Fruit fly (Drosophila melanogaster) whole organism, embryonic: ENCODE measurements around the gene CG13893.

Source experiments
- Antp ChIP-seq: fragments of 200-800 bp; sonication (Bioruptor generic); optimal IDR thresholded peaks from 3 replicates; lab custom pipeline; 2016; ENCODE audit warnings: missing biosample characterization, missing genetic modification characterization
- Atf6 ChIP-seq: fragments of 200-800 bp; sonication (Bioruptor generic); IDR thresholded peaks from 2 replicates; pipeline ENCODE4 v1.3.6; 2022; ENCODE audit warnings: missing biosample characterization, missing genetic modification characterization
- B-H1 ChIP-seq: fragments of 200-800 bp; sonication (Bioruptor generic); IDR thresholded peaks from 3 replicates; pipeline ENCODE4 v1.3.6; 2022; ENCODE audit warnings: missing biosample characterization, missing genetic modification characterization
- Bgb ChIP-seq: fragments of 200-800 bp; sonication (Bioruptor generic); IDR thresholded peaks from 2 replicates; pipeline ENCODE4 v1.3.6; 2022; ENCODE audit warnings: missing biosample characterization, missing genetic modification characterization; ENCODE audit not compliant: partially characterized antibody
- C15 ChIP-seq: fragments of 200-800 bp; sonication (Bioruptor generic); IDR thresholded peaks from 3 replicates; pipeline ENCODE4 v1.3.6; 2022; ENCODE audit warnings: missing biosample characterization, missing genetic modification characterization
- CG10147 ChIP-seq: fragments of 200-800 bp; sonication (Bioruptor generic); optimal IDR thresholded peaks from 2 replicates; lab custom pipeline; 2019; ENCODE audit warnings: missing biosample characterization, mild to moderate bottlenecking, missing genetic modification characterization, moderate library complexity
- CG10274 ChIP-seq: fragments of 200-800 bp; sonication (Bioruptor generic); optimal IDR thresholded peaks from 3 replicates; lab custom pipeline; 2017; ENCODE audit warnings: missing biosample characterization, mild to moderate bottlenecking, missing genetic modification characterization
- CG11695 ChIP-seq: fragments of 200-800 bp; sonication (Bioruptor generic); IDR thresholded peaks from 3 replicates; pipeline ENCODE4 v1.3.6; 2022; ENCODE audit warnings: missing biosample characterization, missing genetic modification characterization
- CG11696 ChIP-seq: fragments of 200-800 bp; sonication (Bioruptor generic); IDR thresholded peaks from 2 replicates; pipeline ENCODE4 v1.3.6; 2022; ENCODE audit warnings: missing biosample characterization, missing genetic modification characterization
- CG1603 ChIP-seq: fragments of 200-800 bp; sonication (Bioruptor generic); optimal IDR thresholded peaks from 2 replicates; lab custom pipeline; 2019; ENCODE audit warnings: missing biosample characterization, mild to moderate bottlenecking, missing genetic modification characterization, moderate library complexity
- CG2712 ChIP-seq: fragments of 200-800 bp; optimal IDR thresholded peaks from 3 replicates; lab custom pipeline; 2019; ENCODE audit warnings: missing biosample characterization, mild to moderate bottlenecking, missing genetic modification characterization, moderate library complexity
- CG34376 ChIP-seq: fragments of 200-800 bp; sonication (Bioruptor generic); optimal IDR thresholded peaks from 2 replicates; lab custom pipeline; 2018; ENCODE audit warnings: missing biosample characterization, mild to moderate bottlenecking, missing genetic modification characterization
- CG6683 ChIP-seq: fragments of 200-800 bp; sonication (Bioruptor generic); optimal IDR thresholded peaks from 2 replicates; lab custom pipeline; 2017; ENCODE audit warnings: missing biosample characterization, mild to moderate bottlenecking, missing genetic modification characterization, missing genetic modification reagents
- CG6791 ChIP-seq: fragments of 200-800 bp; sonication (Bioruptor generic); IDR thresholded peaks from 3 replicates; pipeline ENCODE4 v1.3.6; 2022; ENCODE audit warnings: missing biosample characterization, missing genetic modification characterization; ENCODE audit not compliant: partially characterized antibody
- CG7963 ChIP-seq: fragments of 200-800 bp; sonication (Bioruptor generic); IDR thresholded peaks from 3 replicates; pipeline ENCODE4 v1.3.6; 2022; ENCODE audit warnings: missing biosample characterization, missing genetic modification characterization; ENCODE audit not compliant: partially characterized antibody
- D19B ChIP-seq: fragments of 200-800 bp; sonication (Bioruptor generic); optimal IDR thresholded peaks from 2 replicates; lab custom pipeline; 2017; ENCODE audit warnings: missing biosample characterization, mild to moderate bottlenecking, missing genetic modification characterization
- Dll ChIP-seq: fragments of 200-800 bp; sonication (Bioruptor generic); IDR thresholded peaks from 4 replicates; pipeline ENCODE4 v1.3.6; 2022; ENCODE audit warnings: missing biosample characterization, missing genetic modification characterization; ENCODE audit not compliant: partially characterized antibody
- E2f2 ChIP-seq: fragments of 200-800 bp; sonication (Bioruptor generic); IDR thresholded peaks from 2 replicates; pipeline ENCODE4 v1.3.6; 2022; ENCODE audit warnings: missing biosample characterization, missing genetic modification characterization
- Fer1 ChIP-seq: fragments of 200-800 bp; sonication (Bioruptor generic); optimal IDR thresholded peaks from 2 replicates; lab custom pipeline; 2017; ENCODE audit warnings: missing biosample characterization, mild to moderate bottlenecking, missing genetic modification characterization
- HLHmδ ChIP-seq: fragments of 200-800 bp; sonication (Bioruptor generic); optimal IDR thresholded peaks from 2 replicates; lab custom pipeline; 2018; ENCODE audit warnings: missing biosample characterization, mild to moderate bottlenecking, missing genetic modification characterization, moderate library complexity
- Sin3A ChIP-seq: fragments of >200 bp; optimal IDR thresholded peaks from 2 replicates; lab custom pipeline; 2018
- Trl ChIP-seq, 3 experiments: fragments of >200 bp in 2 of 3; fragments of 200-800 bp in 1 of 3; sonication (Bioruptor generic) in 1 of 3; optimal IDR thresholded peaks; 2 replicates in 1 of 3; 3 replicates in 2 of 3; lab custom pipeline; 2016 to 2017; ENCODE audit warnings: missing biosample characterization in 1 of 3, missing genetic modification characterization in 1 of 3
- YL-1 ChIP-seq: fragments of 200-800 bp; sonication (Bioruptor generic); optimal IDR thresholded peaks from 3 replicates; lab custom pipeline; 2017; ENCODE audit warnings: missing biosample characterization, mild to moderate bottlenecking, missing genetic modification characterization
- ab ChIP-seq: fragments of 200-800 bp; sonication (Bioruptor generic); optimal IDR thresholded peaks from 2 replicates; lab custom pipeline; 2016; ENCODE audit warnings: missing biosample characterization, missing genetic modification characterization
- ac ChIP-seq: fragments of 200-800 bp; sonication (Bioruptor generic); optimal IDR thresholded peaks from 3 replicates; lab custom pipeline; 2017; ENCODE audit warnings: missing biosample characterization, mild to moderate bottlenecking, missing genetic modification characterization
- amos ChIP-seq: fragments of 200-800 bp; sonication (Bioruptor generic); IDR thresholded peaks from 2 replicates; pipeline ENCODE4 v1.3.6; 2022; ENCODE audit warnings: missing biosample characterization, missing genetic modification characterization; ENCODE audit not compliant: partially characterized antibody
- ara ChIP-seq: fragments of 200-800 bp; sonication (Bioruptor generic); IDR thresholded peaks from 2 replicates; pipeline ENCODE4 v1.3.6; 2022; ENCODE audit warnings: missing biosample characterization, missing genetic modification characterization
- chinmo ChIP-seq: fragments of 200-800 bp; sonication (Bioruptor generic); IDR thresholded peaks from 4 replicates; pipeline ENCODE4 v1.3.6; 2022; ENCODE audit warnings: missing biosample characterization, missing genetic modification characterization; ENCODE audit not compliant: partially characterized antibody
- corto ChIP-seq: fragments of 200-800 bp; sonication (Bioruptor generic); optimal IDR thresholded peaks from 2 replicates; lab custom pipeline; 2016; ENCODE audit warnings: missing biosample characterization, mild to moderate bottlenecking, missing genetic modification characterization, moderate library complexity
- ems ChIP-seq: fragments of 200-800 bp; sonication (Bioruptor generic); optimal IDR thresholded peaks from 3 replicates; lab custom pipeline; 2016; ENCODE audit warnings: missing biosample characterization, missing genetic modification characterization
- en ChIP-seq: fragments of 200-800 bp; sonication (Bioruptor generic); optimal IDR thresholded peaks from 2 replicates; lab custom pipeline; 2016; ENCODE audit warnings: missing biosample characterization, missing genetic modification characterization
- esg ChIP-seq: fragments of 200-800 bp; sonication (Bioruptor generic); conservative IDR thresholded peaks from 2 replicates; pipeline ENCODE4 v1.3.6; 2022; ENCODE audit warnings: missing biosample characterization, missing genetic modification characterization
- hbn ChIP-seq: fragments of 200-800 bp; sonication (Bioruptor generic); IDR thresholded peaks from 2 replicates; pipeline ENCODE4 v1.3.6; 2022; ENCODE audit warnings: missing biosample characterization, missing genetic modification characterization; ENCODE audit not compliant: partially characterized antibody
- kah ChIP-seq: fragments of 200-800 bp; sonication (Bioruptor generic); optimal IDR thresholded peaks from 2 replicates; lab custom pipeline; 2018; ENCODE audit warnings: missing biosample characterization, mild to moderate bottlenecking, missing genetic modification characterization
- nerfin-1 ChIP-seq: fragments of 200-800 bp; sonication (Bioruptor generic); optimal IDR thresholded peaks from 3 replicates; lab custom pipeline; 2019; ENCODE audit warnings: missing biosample characterization, mild to moderate bottlenecking, missing genetic modification characterization, moderate library complexity
- onecut ChIP-seq: fragments of 200-800 bp; sonication (Bioruptor generic); IDR thresholded peaks from 2 replicates; pipeline ENCODE4 v1.3.6; 2022; ENCODE audit warnings: missing biosample characterization, missing genetic modification characterization
- otp ChIP-seq: fragments of 200-800 bp; sonication (Bioruptor generic); IDR thresholded peaks from 3 replicates; pipeline ENCODE4, ENCODE4 v1.3.6; 2022; ENCODE audit warnings: missing biosample characterization, missing genetic modification characterization
- pho ChIP-seq: fragments of 200-800 bp; sonication (Bioruptor generic); optimal IDR thresholded peaks from 2 replicates; lab custom pipeline; 2016; ENCODE audit warnings: missing biosample characterization, missing genetic modification characterization
- prd ChIP-seq, 3 experiments: fragments of >200 bp in 2 of 3; fragments of 200-800 bp in 1 of 3; sonication (Bioruptor generic) in 1 of 3; optimal IDR thresholded peaks in 2 of 3; IDR thresholded peaks in 1 of 3; 2 replicates in 2 of 3; 3 replicates in 1 of 3; pipeline versions ENCODE4 v1.3.6 to Lab custom; 2017 to 2022; ENCODE audit warnings: missing biosample characterization in 1 of 3, missing genetic modification characterization in 1 of 3
- pzg ChIP-seq: fragments of 200-800 bp; sonication (Bioruptor generic); optimal IDR thresholded peaks from 3 replicates; lab custom pipeline; 2018; ENCODE audit warnings: missing biosample characterization, mild to moderate bottlenecking, missing genetic modification characterization, moderate library complexity
- sima ChIP-seq: fragments of 200-800 bp; sonication (Bioruptor generic); optimal IDR thresholded peaks from 2 replicates; lab custom pipeline; 2016; ENCODE audit warnings: missing biosample characterization, missing genetic modification characterization
- sna ChIP-seq: fragments of 200-800 bp; sonication (Bioruptor generic); IDR thresholded peaks from 2 replicates; pipeline ENCODE4 v1.3.6; 2022; ENCODE audit warnings: missing biosample characterization, missing genetic modification characterization; ENCODE audit not compliant: partially characterized antibody
- sob ChIP-seq: fragments of 200-800 bp; sonication (Bioruptor generic); IDR thresholded peaks from 2 replicates; pipeline ENCODE4 v1.3.6; 2022; ENCODE audit warnings: missing biosample characterization, missing genetic modification characterization
- sr ChIP-seq: fragments of 200-800 bp; sonication (Bioruptor generic); IDR thresholded peaks from 3 replicates; pipeline ENCODE4 v1.3.6; 2022; ENCODE audit warnings: missing biosample characterization, missing genetic modification characterization
- vfl ChIP-seq: fragments of 200-800 bp; sonication (Bioruptor generic); optimal IDR thresholded peaks from 2 replicates; lab custom pipeline; 2016; ENCODE audit warnings: missing biosample characterization, missing genetic modification characterization
- z ChIP-seq: fragments of 200-800 bp; sonication (Bioruptor generic); IDR thresholded peaks from 3 replicates; pipeline ENCODE4 v1.3.6; 2022; ENCODE audit warnings: missing biosample characterization, missing genetic modification characterization
- zfh2 ChIP-seq: fragments of 200-800 bp; sonication (Bioruptor generic); optimal IDR thresholded peaks from 2 replicates; lab custom pipeline; 2016; ENCODE audit warnings: missing biosample characterization, missing genetic modification characterization

Gene CG13893

DNA sequence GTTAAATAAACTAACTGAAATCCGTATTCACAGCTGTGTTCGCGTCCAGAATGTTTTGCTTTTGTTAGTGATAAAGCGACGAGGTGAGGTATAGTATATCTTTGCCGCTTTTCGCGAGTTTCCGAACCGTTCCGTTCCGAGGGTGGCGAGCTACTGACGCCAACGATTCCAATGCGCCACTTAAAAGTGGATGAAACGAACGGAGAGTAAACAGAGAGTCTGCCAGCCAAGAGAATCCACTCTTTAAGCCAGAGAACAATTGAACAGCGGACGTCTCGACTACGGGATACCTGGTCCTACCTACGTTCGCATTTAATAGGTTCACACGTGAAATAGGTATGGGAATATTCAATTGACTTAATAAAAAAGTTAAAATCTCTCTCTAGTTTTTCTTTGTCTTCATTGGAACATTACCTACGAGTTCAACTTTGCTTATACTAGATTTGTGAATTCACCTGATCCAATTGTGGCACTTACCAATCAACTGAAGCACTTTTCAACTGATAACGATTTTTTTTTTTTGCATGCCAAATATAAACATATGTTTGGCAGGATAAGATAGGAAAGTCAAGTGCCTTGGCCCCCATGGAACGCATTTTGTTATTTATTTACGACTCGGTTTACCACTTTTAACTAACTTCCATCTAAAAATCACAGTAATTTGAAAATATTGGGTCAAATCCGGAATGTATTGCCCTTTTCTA, at the start of gene CG13893 (continued):
- TF ChIP-seq sima (GFP tag; lab: Kevin White, UChicago) (no peak), chinmo (GFP tag; lab: Robert Waterston, UW) (peak; percentile 91; the same call in 3 of the 4 replicates), kah (GFP tag; lab: Kevin White, UChicago) (peak; percentile 24), B-H1 (GFP tag; lab: Robert Waterston, UW) (no peak; the same call in 2 of the 3 replicates), otp (GFP tag; lab: Robert Waterston, UW) (peak; percentile 61; the same call in 1 of the 3 replicates), HLHmδ (GFP tag; lab: Kevin White, UChicago) (peak; percentile 81), zfh2 (GFP tag; lab: Kevin White, UChicago) (no peak), CG10274 (GFP tag; lab: Kevin White, UChicago) (no peak), Atf6 (GFP tag; lab: Robert Waterston, UW) (peak; percentile 70), Trl (optimal IDR thresholded peaks at IDR 0.05; lab: Kevin White, UChicago) (peak; percentile 93 to 94), Trl (GFP tag; optimal IDR thresholded peaks at IDR 0.05; lab: Kevin White, UChicago) (no peak), CG34376 (GFP tag; lab: Kevin White, UChicago) (peak; percentile 78), ab (GFP tag; lab: Kevin White, UChicago) (no peak), en (no peak), Sin3A (lab: Kevin White, UChicago) (no peak), ems (no peak), CG10147 (GFP tag; lab: Kevin White, UChicago) (no peak), vfl (GFP tag; lab: Kevin White, UChicago) (no peak), CG11695 (GFP tag; lab: Robert Waterston, UW) (peak; percentile 29; the same call in 1 of the 3 replicates), pho (peak; percentile 21), CG11696 (peak; percentile 44; the same call in 1 of the 2 replicates)

DNA sequence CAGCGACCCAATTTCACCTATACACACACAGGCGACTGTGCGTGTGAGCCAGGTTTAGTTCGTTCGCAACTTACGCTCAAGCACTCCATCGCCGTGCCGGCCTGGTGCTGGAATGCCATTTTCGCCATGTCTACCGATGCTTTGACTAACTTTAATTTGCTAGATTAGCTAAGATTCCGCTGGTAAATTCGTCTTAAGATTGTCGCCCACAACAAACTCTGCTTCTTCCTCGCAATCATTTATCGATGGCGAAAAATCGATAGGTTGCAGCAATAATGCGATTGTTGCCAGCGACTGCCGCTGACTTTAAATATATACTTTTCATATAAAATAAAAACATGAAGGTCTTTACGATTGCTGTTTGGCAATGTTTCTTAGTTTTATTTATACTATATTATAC, 48.8 kb upstream of the CG13893 start, which contains the start of gene CG3402:
Gene CG3402 (minus strand): TSS at position 245 of the 400 bp plus-strand sequence.
- TF ChIP-seq C15 (no peak), CG6683 (GFP tag; lab: Kevin White, UChicago) (no peak), CG6791 (GFP tag; lab: Robert Waterston, UW) (peak; percentile 63; the same call in 2 of the 3 replicates), corto (GFP tag; lab: Kevin White, UChicago) (no peak), amos (GFP tag; lab: Robert Waterston, UW) (peak; percentile 74), ara (GFP tag; lab: Robert Waterston, UW) (no peak), Antp (no peak), Dll (GFP tag; lab: Robert Waterston, UW) (peak; percentile 81), onecut (GFP tag; lab: Robert Waterston, UW) (peak; percentile 67; the same call in 1 of the 2 replicates), pzg (GFP tag; lab: Kevin White, UChicago) (peak; percentile 55), ac (GFP tag; lab: Kevin White, UChicago) (no peak), CG2712 (tag; lab: Kevin White, UChicago) (no peak), sr (GFP tag; lab: Robert Waterston, UW) (0 out of 3 replicates have a peak, but pooled peaks have one; percentile 43), YL-1 (GFP tag; lab: Kevin White, UChicago) (peak; percentile 47), z (GFP tag; lab: Robert Waterston, UW) (no peak), prd (optimal IDR thresholded peaks at IDR 0.05; lab: Kevin White, UChicago) (no peak), prd (GFP tag; IDR thresholded peaks at IDR 0.05; lab: Robert Waterston, UW) (no peak), E2f2 (peak; percentile 86), CG1603 (peak; percentile 4), CG7963 (GFP tag; lab: Robert Waterston, UW) (peak; percentile 62; the same call in 2 of the 3 replicates), D19B (GFP tag; lab: Kevin White, UChicago) (no peak), Fer1 (GFP tag; lab: Kevin White, UChicago) (peak; percentile 7), hbn (GFP tag; lab: Robert Waterston, UW) (peak; percentile 67), sna (GFP tag; lab: Robert Waterston, UW) (peak; percentile 71), Bgb (GFP tag; lab: Robert Waterston, UW) (peak; percentile 73), sob (GFP tag; lab: Robert Waterston, UW) (0 out of 2 replicates have a peak, but pooled peaks have one; percentile 9), nerfin-1 (peak; percentile 19), esg (no peak)
